Fruit fly (Drosophila melanogaster) whole organism, adult: Measurements from ENCODE around the gene CG14441.
A peak's percentile ranks its signal among the peaks of the same experiment; 100 is the strongest.

Experiments
- CG11617 ChIP-seq: fragments of 200-800 bp; sonication (Bioruptor generic); optimal IDR thresholded peaks from 2 replicates; lab custom pipeline; 2017; ENCODE audit warnings: mild to moderate bottlenecking, missing biosample characterization, missing genetic modification reagents, missing genetic modification characterization
- CG12768 ChIP-seq: fragments of 200-800 bp; sonication (Bioruptor generic); optimal IDR thresholded peaks from 2 replicates; lab custom pipeline; 2017; ENCODE audit warnings: missing biosample characterization, missing genetic modification characterization, mild to moderate bottlenecking, moderate library complexity, missing genetic modification reagents
- CG14711 ChIP-seq: fragments of 200-800 bp; sonication (Bioruptor generic); optimal IDR thresholded peaks from 2 replicates; lab custom pipeline; 2018; ENCODE audit warnings: missing biosample characterization, mild to moderate bottlenecking, missing genetic modification characterization, moderate library complexity
- CG1620 ChIP-seq: fragments of 200-800 bp; sonication (Bioruptor generic); optimal IDR thresholded peaks from 2 replicates; lab custom pipeline; 2016; ENCODE audit warnings: missing biosample characterization, missing genetic modification characterization
- CG33017 ChIP-seq: fragments of 200-800 bp; sonication (Bioruptor generic); optimal IDR thresholded peaks from 2 replicates; lab custom pipeline; 2018; ENCODE audit warnings: missing biosample characterization, mild to moderate bottlenecking, missing genetic modification characterization, moderate library complexity
- CG5204 ChIP-seq: fragments of 200-800 bp; sonication (Bioruptor generic); optimal IDR thresholded peaks from 2 replicates; lab custom pipeline; 2016; ENCODE audit warnings: missing biosample characterization, missing genetic modification characterization
- CG7045 ChIP-seq: fragments of 200-800 bp; sonication (Bioruptor generic); optimal IDR thresholded peaks from 2 replicates; lab custom pipeline; 2017; ENCODE audit warnings: missing biosample characterization, mild to moderate bottlenecking, missing genetic modification characterization
- CG7101 ChIP-seq: fragments of 200-800 bp; sonication (Bioruptor generic); optimal IDR thresholded peaks from 2 replicates; lab custom pipeline; 2018; ENCODE audit warnings: missing biosample characterization, mild to moderate bottlenecking, missing genetic modification characterization, moderate library complexity
- Clk ChIP-seq: fragments of 200-800 bp; sonication (Bioruptor generic); optimal IDR thresholded peaks from 2 replicates; lab custom pipeline; 2017; ENCODE audit warnings: missing biosample characterization, missing genetic modification characterization
- Crg-1 ChIP-seq: fragments of 200-800 bp; sonication (Bioruptor generic); optimal IDR thresholded peaks from 2 replicates; lab custom pipeline; 2016; ENCODE audit warnings: missing biosample characterization, missing genetic modification characterization
- Hr96 ChIP-seq: fragments of 200-800 bp; sonication (Bioruptor generic); optimal IDR thresholded peaks from 2 replicates; lab custom pipeline; 2016; ENCODE audit warnings: missing biosample characterization, missing genetic modification characterization
- Mnt ChIP-seq: fragments of 200-800 bp; sonication (Bioruptor generic); optimal IDR thresholded peaks from 2 replicates; lab custom pipeline; 2016; ENCODE audit warnings: missing biosample characterization, mild to moderate bottlenecking, missing genetic modification characterization
- bab1 ChIP-seq: fragments of 200-800 bp; sonication (Bioruptor generic); optimal IDR thresholded peaks from 3 replicates; lab custom pipeline; 2019; ENCODE audit warnings: missing biosample characterization, mild to moderate bottlenecking, missing genetic modification characterization, moderate library complexity
- cic ChIP-seq: fragments of 200-800 bp; sonication (Bioruptor generic); optimal IDR thresholded peaks from 2 replicates; lab custom pipeline; 2017; ENCODE audit warnings: missing biosample characterization, mild to moderate bottlenecking, missing genetic modification characterization, moderate library complexity
- cnc ChIP-seq, 2 experiments: fragments of >200 bp; optimal IDR thresholded peaks; 2 replicates each; lab custom pipeline; 2017
- kay ChIP-seq: fragments of 200-800 bp; sonication (Bioruptor generic); peaks from one replicate; lab custom pipeline; 2016; ENCODE audit warnings: missing biosample characterization, missing genetic modification characterization, borderline replicate concordance
- ovo ChIP-seq: fragments of 200-800 bp; sonication (Bioruptor generic); optimal IDR thresholded peaks from 2 replicates; lab custom pipeline; 2016; ENCODE audit warnings: missing biosample characterization, missing genetic modification characterization
- pad ChIP-seq: fragments of 200-800 bp; sonication (Bioruptor generic); optimal IDR thresholded peaks from 3 replicates; lab custom pipeline; 2017; ENCODE audit warnings: missing biosample characterization, missing genetic modification characterization, mild to moderate bottlenecking, moderate library complexity, missing genetic modification reagents
- tj ChIP-seq: fragments of 200-800 bp; sonication (Bioruptor generic); optimal IDR thresholded peaks from 3 replicates; lab custom pipeline; 2017; ENCODE audit warnings: missing biosample characterization, mild to moderate bottlenecking, missing genetic modification characterization, moderate library complexity
- toe ChIP-seq: fragments of 200-800 bp; sonication (Bioruptor generic); optimal IDR thresholded peaks from 2 replicates; lab custom pipeline; 2016; ENCODE audit warnings: missing biosample characterization, missing genetic modification characterization

The CG14441 gene

dm6 chrX:6694979-6695388 is 4.3 kb upstream of the CG14441 start, which contains the start of gene CG14442:
Gene CG14442, minus strand, starts transcription at chrX:6695007.
- TF ChIP-seq CG1620 (GFP tag; lab: Kevin White, UChicago) (peak; percentile 70), CG5204 (no peak), toe (no peak), Clk (GFP tag; lab: Kevin White, UChicago) (no peak), pad (GFP tag; lab: Kevin White, UChicago) (peak; percentile 41), Mnt (GFP tag; lab: Kevin White, UChicago) (peak; percentile 59), CG11617 (GFP tag; lab: Kevin White, UChicago) (peak; percentile 65), CG7045 (no peak), Crg-1 (GFP tag; lab: Kevin White, UChicago) (peak; percentile 62), bab1 (peak; percentile 69), tj (GFP tag; lab: Kevin White, UChicago) (no peak), CG12768 (no peak), CG33017 (tag; lab: Kevin White, UChicago) (peak; percentile 30), kay (no peak), cic (GFP tag; lab: Kevin White, UChicago) (no peak), ovo (GFP tag; lab: Kevin White, UChicago) (peak; percentile 28), cnc (optimal IDR thresholded peaks at IDR 0.05; lab: Kevin White, UChicago) (no peak), CG7101 (tag; lab: Kevin White, UChicago) (peak; percentile 76), CG14711 (tag; lab: Kevin White, UChicago) (peak; percentile 68)

DNA sequence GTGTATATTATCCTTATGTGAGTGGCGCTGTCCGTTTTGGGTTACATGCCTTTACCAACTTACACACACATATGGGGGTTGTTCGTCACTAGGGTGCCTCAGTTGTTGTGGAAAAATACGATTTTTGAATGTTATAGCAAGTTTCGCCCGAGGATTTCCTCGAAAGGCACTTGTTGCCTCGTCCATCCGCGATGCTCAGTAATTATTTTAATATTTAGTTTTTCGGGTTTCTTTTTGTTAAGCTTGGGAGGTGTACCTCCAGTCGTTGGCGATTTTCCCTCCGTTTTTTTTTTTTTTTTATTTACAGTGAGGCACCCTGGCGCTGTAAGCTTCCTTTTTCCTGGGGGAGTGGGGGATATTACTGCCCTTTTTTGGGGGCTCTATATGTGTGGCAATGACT is 2.8 kb upstream of the CG14441 start:
- TF ChIP-seq Hr96 (GFP tag; lab: Kevin White, UChicago) = no peak
- peak; percentile 44 for TF ChIP-seq Mnt (GFP tag; lab: Kevin White, UChicago)
- TF ChIP-seq cnc (optimal IDR thresholded peaks at IDR 0.05; lab: Kevin White, UChicago) = no peak
- peak; percentile 14 for TF ChIP-seq ovo (GFP tag; lab: Kevin White, UChicago)
- peak; percentile 60 for TF ChIP-seq CG33017 (tag; lab: Kevin White, UChicago)
- peak; percentile 38 for TF ChIP-seq Crg-1 (GFP tag; lab: Kevin White, UChicago)
- no peak for TF ChIP-seq CG1620 (GFP tag; lab: Kevin White, UChicago)
- TF ChIP-seq CG7045 = peak; percentile 57
- no peak for TF ChIP-seq kay
- peak; percentile 68 for TF ChIP-seq CG12768
- peak; percentile 70 for TF ChIP-seq CG5204
- peak; percentile 27 for TF ChIP-seq Clk (GFP tag; lab: Kevin White, UChicago)
- peak; percentile 70 for TF ChIP-seq CG7101 (tag; lab: Kevin White, UChicago)
- TF ChIP-seq tj (GFP tag; lab: Kevin White, UChicago) = peak; percentile 40
- no peak for TF ChIP-seq cic (GFP tag; lab: Kevin White, UChicago)
- peak; percentile 63 for TF ChIP-seq CG11617 (GFP tag; lab: Kevin White, UChicago)
- peak; percentile 60 for TF ChIP-seq toe
- no peak for TF ChIP-seq pad (GFP tag; lab: Kevin White, UChicago)
- TF ChIP-seq bab1 = peak; percentile 20
- peak; percentile 45 for TF ChIP-seq CG14711 (tag; lab: Kevin White, UChicago)

DNA sequence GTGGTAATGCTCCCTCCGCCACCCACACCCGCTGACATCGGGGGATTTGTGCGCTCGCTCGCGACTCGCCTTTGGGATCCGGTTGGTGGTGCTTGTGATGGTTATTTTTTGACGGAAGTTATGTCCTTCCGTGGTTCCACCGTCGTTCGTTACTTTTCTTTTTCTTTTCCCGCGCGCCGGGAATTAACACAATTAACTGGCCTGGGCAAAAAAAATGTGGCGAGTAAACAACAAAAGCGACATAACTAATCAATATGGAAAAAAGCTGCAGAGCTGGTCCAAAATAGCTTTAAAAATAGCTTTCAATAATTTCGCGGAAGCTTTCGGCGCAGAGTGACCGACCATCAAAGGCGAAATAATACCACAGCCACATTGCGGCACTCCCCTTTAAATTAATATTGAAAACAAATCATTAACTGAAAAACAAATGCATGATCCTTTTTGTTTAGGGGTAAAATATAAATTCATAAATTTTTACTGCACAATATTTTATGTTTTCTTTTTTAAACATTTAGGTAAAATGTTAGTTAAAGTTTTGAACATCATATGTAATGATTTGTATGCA is 978 bp upstream of the CG14441 start, which contains the start of gene CG14440:
Gene CG14440 (minus strand): TSS at position 320 of the 565 bp plus-strand sequence.
- TF ChIP-seq CG7101 (tag; lab: Kevin White, UChicago) (peak; percentile 1), Hr96 (GFP tag; lab: Kevin White, UChicago) (no peak), CG7045 (no peak), CG11617 (GFP tag; lab: Kevin White, UChicago) (peak; percentile 28), cnc (optimal IDR thresholded peaks at IDR 0.05; lab: Kevin White, UChicago) (no peak), CG12768 (no peak), tj (GFP tag; lab: Kevin White, UChicago) (peak; percentile 57), CG5204 (no peak), pad (GFP tag; lab: Kevin White, UChicago) (peak; percentile 53), ovo (GFP tag; lab: Kevin White, UChicago) (no peak), Mnt (GFP tag; lab: Kevin White, UChicago) (peak; percentile 47), CG14711 (tag; lab: Kevin White, UChicago) (no peak), Crg-1 (GFP tag; lab: Kevin White, UChicago) (peak; percentile 28), CG33017 (tag; lab: Kevin White, UChicago) (no peak), toe (no peak), CG1620 (GFP tag; lab: Kevin White, UChicago) (no peak), bab1 (peak; percentile 35), cic (GFP tag; lab: Kevin White, UChicago) (peak; percentile 25), kay (no peak), Clk (GFP tag; lab: Kevin White, UChicago) (no peak)

- TF ChIP-seq CG11617 (GFP tag; lab: Kevin White, UChicago) (no peak), toe (no peak), Hr96 (GFP tag; lab: Kevin White, UChicago) (no peak), bab1 (no peak), CG12768 (peak; percentile 41), CG1620 (GFP tag; lab: Kevin White, UChicago) (no peak), pad (GFP tag; lab: Kevin White, UChicago) (no peak), kay (peak; percentile 87), Mnt (GFP tag; lab: Kevin White, UChicago) (peak; percentile 25), tj (GFP tag; lab: Kevin White, UChicago) (no peak), CG33017 (tag; lab: Kevin White, UChicago) (no peak), CG5204 (no peak), cnc (optimal IDR thresholded peaks at IDR 0.05; lab: Kevin White, UChicago) (no peak), CG7101 (tag; lab: Kevin White, UChicago) (no peak), Crg-1 (GFP tag; lab: Kevin White, UChicago) (no peak), CG14711 (tag; lab: Kevin White, UChicago) (no peak), Clk (GFP tag; lab: Kevin White, UChicago) (no peak), ovo (GFP tag; lab: Kevin White, UChicago) (no peak), CG7045 (no peak), cic (GFP tag; lab: Kevin White, UChicago) (peak; percentile 77)
Observed at dm6 chrX:6700263-6700989, 1.1 kb downstream of the CG14441 start.
